Fruit fly (Drosophila melanogaster): Measurements from ENCODE around the gene LeuRS.
A peak's percentile ranks its signal among the peaks of the same experiment; 100 is the strongest.

LeuRS gene

DNA sequence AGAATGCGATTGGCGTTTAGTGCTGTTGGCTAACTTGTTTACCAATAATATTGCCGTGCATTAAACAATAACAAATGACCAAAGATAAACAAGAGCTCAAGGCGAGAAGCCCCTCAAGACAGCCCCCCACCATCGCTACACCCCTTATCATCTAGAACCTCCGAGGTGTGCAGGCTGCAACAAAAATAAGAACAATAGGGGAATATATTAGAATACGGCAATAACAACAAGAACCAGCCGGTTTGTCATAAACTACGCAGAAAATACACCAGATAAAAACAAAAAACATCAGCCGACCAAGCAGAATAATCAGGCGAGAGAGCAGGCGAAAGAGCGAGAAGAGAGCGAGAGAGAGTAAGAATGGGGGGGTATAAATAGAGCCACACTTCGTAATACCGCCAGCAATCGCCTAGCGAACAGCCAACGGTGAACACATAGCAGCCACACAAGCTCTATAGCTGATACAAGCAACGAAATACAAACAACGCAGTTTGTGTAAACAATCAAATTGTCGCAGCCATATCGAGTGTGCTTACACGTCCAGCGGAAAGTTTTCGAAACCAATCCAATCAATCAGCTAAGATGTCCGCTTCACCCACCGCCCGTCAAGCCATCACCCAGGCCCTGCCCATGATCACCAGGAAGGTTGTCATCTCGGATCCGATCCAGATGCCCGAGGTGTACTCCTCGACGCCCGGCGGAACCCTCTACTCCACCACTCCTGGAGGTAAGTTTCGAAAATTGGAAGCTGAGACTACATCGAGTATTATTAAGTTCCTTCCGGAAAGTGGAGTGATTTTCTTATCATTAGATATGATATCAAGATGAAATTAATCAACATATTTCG lies 36.2 kb downstream of the LeuRS start, which contains the start of gene Thor (continued):
- TF ChIP-seq Bgb (GFP tag; IDR thresholded peaks at IDR 0.05; ENCODE audit: partially characterized antibody), result peak; percentile 75
- TF ChIP-seq dm (GFP tag; optimal IDR thresholded peaks at IDR 0.05), result peak; percentile 56
- peak; percentile 57 for TF ChIP-seq Xrp1 (GFP tag; IDR thresholded peaks at IDR 0.05)
- TF ChIP-seq phol (tag; optimal IDR thresholded peaks at IDR 0.05), result no peak
- TF ChIP-seq yki (optimal IDR thresholded peaks at IDR 0.05), result peak; percentile 89
- TF ChIP-seq Awh (GFP tag; IDR thresholded peaks at IDR 0.05), result peak; percentile 87
- TF ChIP-seq C15 (GFP tag; IDR thresholded peaks at IDR 0.05), result no peak
- TF ChIP-seq Side (GFP tag; optimal IDR thresholded peaks at IDR 0.05), result peak; percentile 87
- TF ChIP-seq CG18011 (GFP tag; optimal IDR thresholded peaks at IDR 0.05), result peak; percentile 24
- peak; percentile 57 for TF ChIP-seq crol (GFP tag; IDR thresholded peaks at IDR 0.05)
- TF ChIP-seq Ptx1 (GFP tag; IDR thresholded peaks at IDR 0.05), result no peak
- TF ChIP-seq TFAM (GFP tag; optimal IDR thresholded peaks at IDR 0.05), result no peak
- TF ChIP-seq CG31441 (GFP tag; IDR thresholded peaks at IDR 0.05), result peak; percentile 71
- TF ChIP-seq trem (tag; optimal IDR thresholded peaks at IDR 0.05), result peak; percentile 24
- TF ChIP-seq vvl (GFP tag; IDR thresholded peaks at IDR 0.05), result peak; percentile 87
- TF ChIP-seq CG10654 (GFP tag; optimal IDR thresholded peaks at IDR 0.05), result peak; percentile 32
- peak; percentile 68 for TF ChIP-seq nom (GFP tag; optimal IDR thresholded peaks at IDR 0.05)
- TF ChIP-seq Hr51 (GFP tag; optimal IDR thresholded peaks at IDR 0.05), result peak; percentile 40 to 41
- TF ChIP-seq Myb (GFP tag; optimal IDR thresholded peaks at IDR 0.05), result peak; percentile 47
- TF ChIP-seq z (GFP tag; IDR thresholded peaks at IDR 0.05), result peak; percentile 54; the same call in 2 of the 3 replicates
- peak; percentile 41 for TF ChIP-seq gcm (GFP tag; optimal IDR thresholded peaks at IDR 0.05)
- no peak for TF ChIP-seq Dll (GFP tag; IDR thresholded peaks at IDR 0.05; ENCODE audit: partially characterized antibody)
- TF ChIP-seq CG16779 (GFP tag; IDR thresholded peaks at IDR 0.05), result peak; percentile 82
- peak; percentile 74 for TF ChIP-seq bowl (GFP tag; IDR thresholded peaks at IDR 0.05)
- peak; percentile 69; the same call in 1 of the 2 replicates for TF ChIP-seq sim (GFP tag; IDR thresholded peaks at IDR 0.05)
- TF ChIP-seq CG31388 (GFP tag; optimal IDR thresholded peaks at IDR 0.05), result no peak
- peak; percentile 44 for TF ChIP-seq CG4707 (GFP tag; optimal IDR thresholded peaks at IDR 0.05)
- no peak for TF ChIP-seq CG8290 (GFP tag; optimal IDR thresholded peaks at IDR 0.05)
- TF ChIP-seq CG8290 (tag; optimal IDR thresholded peaks at IDR 0.05), result peak; percentile 65 to 94
- TF ChIP-seq CG11695 (GFP tag; IDR thresholded peaks at IDR 0.05), result peak; percentile 57; the same call in 1 of the 3 replicates
- peak; percentile 62 for TF ChIP-seq CG6765 (GFP tag; optimal IDR thresholded peaks at IDR 0.05)
- TF ChIP-seq CG13424 (tag; optimal IDR thresholded peaks at IDR 0.05), result peak; percentile 25
- TF ChIP-seq Fer2 (tag; optimal IDR thresholded peaks at IDR 0.05), result no peak
- TF ChIP-seq CG2875 (GFP tag; optimal IDR thresholded peaks at IDR 0.05), result peak; percentile 66
- TF ChIP-seq CG15011 (GFP tag; optimal IDR thresholded peaks at IDR 0.05), result peak; percentile 57
- peak; percentile 71; the same call in 1 of the 2 replicates for TF ChIP-seq ranshi (GFP tag; IDR thresholded peaks at IDR 0.05)
- peak; percentile 65; the same call in 1 of the 2 replicates for TF ChIP-seq danr (GFP tag; IDR thresholded peaks at IDR 0.05)
- no peak for TF ChIP-seq Doc2 (GFP tag; IDR thresholded peaks at IDR 0.05)
- TF ChIP-seq CG32772 (GFP tag; IDR thresholded peaks at IDR 0.05), result no peak
- peak; percentile 86 for TF ChIP-seq CG5953 (GFP tag; IDR thresholded peaks at IDR 0.05)
- no peak for TF ChIP-seq Dfd (GFP tag; optimal IDR thresholded peaks at IDR 0.05)
- peak; percentile 66 for TF ChIP-seq Asciz (GFP tag; optimal IDR thresholded peaks at IDR 0.05)
- no peak for TF ChIP-seq fd3F (GFP tag; optimal IDR thresholded peaks at IDR 0.05)
- peak; percentile 76 for TF ChIP-seq YL-1 (GFP tag; optimal IDR thresholded peaks at IDR 0.05)
- TF ChIP-seq CG42726 (GFP tag; IDR thresholded peaks at IDR 0.05; ENCODE audit: partially characterized antibody), result peak; percentile 91
- peak; percentile 13; the same call in 1 of the 2 replicates for TF ChIP-seq CG7372 (GFP tag; IDR thresholded peaks at IDR 0.05)
- TF ChIP-seq bcd (GFP tag; optimal IDR thresholded peaks at IDR 0.05), result peak; percentile 77
- peak; percentile 8; the same call in 1 of the 2 replicates for TF ChIP-seq al (GFP tag; IDR thresholded peaks at IDR 0.05)
- no peak for TF ChIP-seq Sry-β (GFP tag; optimal IDR thresholded peaks at IDR 0.05)
